Worm (Caenorhabditis elegans) whole organism, L3 larva: Measurements from ENCODE around the gene Y53F4B.27.

Experiments
- aly-2 ChIP-seq: fragments of 150-350 bp; optimal IDR thresholded peaks from 2 replicates; lab custom pipeline; 2014; ENCODE audit warnings: missing biosample characterization, missing genetic modification characterization
- ama-1 ChIP-seq: fragments of 150-350 bp; optimal IDR thresholded peaks from 2 replicates; lab custom pipeline; 2018
- ceh-16 ChIP-seq: sonication (generic microtip); optimal IDR thresholded peaks from 2 replicates; lab custom pipeline; 2017; ENCODE audit warnings: missing biosample characterization, missing genetic modification characterization
- ceh-28 ChIP-seq: fragments of 150-350 bp; optimal IDR thresholded peaks from 2 replicates; lab custom pipeline; 2014; ENCODE audit warnings: missing biosample characterization, missing genetic modification reagents, missing genetic modification characterization
- ceh-9 ChIP-seq: sonication (generic microtip); optimal IDR thresholded peaks from 2 replicates; lab custom pipeline; 2018; ENCODE audit warnings: missing biosample characterization, missing genetic modification characterization
- daf-12 ChIP-seq: fragments of 150-350 bp; optimal IDR thresholded peaks from 2 replicates; lab custom pipeline; 2014; ENCODE audit warnings: missing biosample characterization, missing genetic modification reagents, missing genetic modification characterization
- egl-27 ChIP-seq: sonication (generic microtip); optimal IDR thresholded peaks from 4 replicates; lab custom pipeline; 2017; ENCODE audit warnings: missing biosample characterization, missing genetic modification reagents, missing genetic modification characterization
- elt-1 ChIP-seq: fragments of 150-350 bp; optimal IDR thresholded peaks from 2 replicates; lab custom pipeline; 2014; ENCODE audit warnings: missing biosample characterization, missing genetic modification characterization
- elt-2 ChIP-seq: sonication (generic microtip); optimal IDR thresholded peaks from 2 replicates; lab custom pipeline; 2016; ENCODE audit warnings: missing genetic modification reagents, mild to moderate bottlenecking, missing genetic modification characterization, missing compliant biosample characterization
- eor-1 ChIP-seq, 2 experiments: fragments of 150-350 bp; optimal IDR thresholded peaks; 2 replicates each; lab custom pipeline; 2014 to 2018; ENCODE audit warnings: missing biosample characterization in 2 of 2, missing genetic modification characterization in 2 of 2
- fkh-10 ChIP-seq: sonication (generic microtip); optimal IDR thresholded peaks from 2 replicates; lab custom pipeline; 2017; ENCODE audit warnings: missing biosample characterization, missing genetic modification reagents, missing genetic modification characterization
- fkh-2 ChIP-seq: fragments of 150-350 bp; optimal IDR thresholded peaks from 2 replicates; lab custom pipeline; 2014; ENCODE audit warnings: missing biosample characterization, missing genetic modification reagents, missing genetic modification characterization
- fos-1 ChIP-seq: fragments of 150-350 bp; optimal IDR thresholded peaks from 2 replicates; lab custom pipeline; 2014; ENCODE audit warnings: missing biosample characterization, missing genetic modification characterization
- hmg-11 ChIP-seq: sonication (generic microtip); optimal IDR thresholded peaks from 2 replicates; lab custom pipeline; 2016; ENCODE audit warnings: missing genetic modification characterization, missing compliant biosample characterization
- jun-1 ChIP-seq: fragments of 150-350 bp; optimal IDR thresholded peaks from 2 replicates; lab custom pipeline; 2014; ENCODE audit warnings: missing biosample characterization, missing genetic modification reagents, missing genetic modification characterization
- lin-39 ChIP-seq: fragments of 150-350 bp; optimal IDR thresholded peaks from 2 replicates; lab custom pipeline; 2018; ENCODE audit warnings: missing biosample characterization, missing genetic modification reagents, missing genetic modification characterization
- mdl-1 ChIP-seq: fragments of 150-350 bp; optimal IDR thresholded peaks from 2 replicates; lab custom pipeline; 2014; ENCODE audit warnings: missing biosample characterization, missing genetic modification characterization
- mml-1 ChIP-seq: fragments of 150-350 bp; sonication (generic microtip); optimal IDR thresholded peaks from 3 replicates; lab custom pipeline; 2014; ENCODE audit warnings: missing biosample characterization, missing genetic modification characterization
- nfya-1 ChIP-seq: sonication (generic microtip); optimal IDR thresholded peaks from 2 replicates; lab custom pipeline; 2017; ENCODE audit warnings: missing genetic modification characterization, mild to moderate bottlenecking, missing compliant biosample characterization, antibody characterized with exemption, moderate library complexity; ENCODE audit not compliant: insufficient read depth
- nhr-11 ChIP-seq: fragments of 150-350 bp; optimal IDR thresholded peaks from 2 replicates; lab custom pipeline; 2014; ENCODE audit warnings: missing biosample characterization, missing genetic modification characterization
- nhr-237 ChIP-seq: fragments of 150-350 bp; optimal IDR thresholded peaks from 2 replicates; lab custom pipeline; 2014; ENCODE audit warnings: missing biosample characterization, missing genetic modification characterization
- nhr-25 ChIP-seq: sonication (generic microtip); optimal IDR thresholded peaks from 2 replicates; lab custom pipeline; 2017; ENCODE audit warnings: missing biosample characterization, missing genetic modification characterization
- nhr-76 ChIP-seq: fragments of 150-350 bp; sonication (generic microtip); optimal IDR thresholded peaks from 5 replicates; lab custom pipeline; 2014; ENCODE audit warnings: missing biosample characterization, missing genetic modification characterization
- pha-4 ChIP-seq: fragments of 150-350 bp; optimal IDR thresholded peaks from 2 replicates; lab custom pipeline; 2014; ENCODE audit warnings: missing biosample characterization, missing genetic modification reagents, missing genetic modification characterization
- pqm-1 ChIP-seq: fragments of 150-350 bp; optimal IDR thresholded peaks from 2 replicates; lab custom pipeline; 2017; ENCODE audit warnings: missing biosample characterization, missing genetic modification characterization, inconsistent platforms
- sea-2 ChIP-seq: fragments of 150-350 bp; sonication (generic microtip); optimal IDR thresholded peaks from 4 replicates; lab custom pipeline; 2014; ENCODE audit warnings: missing biosample characterization, missing genetic modification reagents, missing genetic modification characterization
- skn-1 ChIP-seq: fragments of 150-350 bp; optimal IDR thresholded peaks from 2 replicates; lab custom pipeline; 2014; ENCODE audit warnings: missing biosample characterization, missing genetic modification characterization
- snpc-4 ChIP-seq: fragments of 150-350 bp; optimal IDR thresholded peaks from 2 replicates; lab custom pipeline; 2014; ENCODE audit warnings: missing biosample characterization, missing genetic modification characterization
- tbx-2 ChIP-seq: sonication (generic microtip); optimal IDR thresholded peaks from 2 replicates; lab custom pipeline; 2016; ENCODE audit warnings: mild to moderate bottlenecking, missing genetic modification characterization, missing compliant biosample characterization
- unc-39 ChIP-seq: sonication (generic microtip); optimal IDR thresholded peaks from 4 replicates; lab custom pipeline; 2017; ENCODE audit warnings: missing biosample characterization, missing genetic modification characterization
- ztf-11 ChIP-seq: fragments of 150-350 bp; optimal IDR thresholded peaks from 2 replicates; lab custom pipeline; 2014; ENCODE audit warnings: missing biosample characterization, missing genetic modification characterization

Gene Y53F4B.27

ce11 chrII:15189956-15190355 is 44.3 kb downstream of the Y53F4B.27 start:
- TF ChIP-seq mdl-1 (tag; lab: Kevin White, UChicago) = no peak
- TF ChIP-seq elt-1 (tag; lab: Kevin White, UChicago) = no peak
- TF ChIP-seq fkh-2 (tag; lab: Kevin White, UChicago) = no peak
- TF ChIP-seq ceh-16 (tag; lab: Kevin White, UChicago) = no peak
- TF ChIP-seq ama-1 (lab: Kevin White, UChicago) = no peak
- no peak for TF ChIP-seq fos-1 (tag; lab: Kevin White, UChicago)
- TF ChIP-seq sea-2 (GFP tag; lab: Kevin White, UChicago) = no peak
- TF ChIP-seq nhr-25 (tag; lab: Kevin White, UChicago) = no peak
- no peak for TF ChIP-seq ceh-28 (tag; lab: Kevin White, UChicago)
- TF ChIP-seq nfya-1 (tag; lab: Kevin White, UChicago) = peak; percentile 43
- TF ChIP-seq pha-4 (tag; lab: Kevin White, UChicago) = peak; percentile 55
- TF ChIP-seq lin-39 (tag; lab: Kevin White, UChicago) = peak; percentile 65
- TF ChIP-seq fkh-10 (GFP tag; lab: Kevin White, UChicago) = peak; percentile 11
- TF ChIP-seq tbx-2 (tag; lab: Kevin White, UChicago) = no peak
- TF ChIP-seq skn-1 (tag; lab: Kevin White, UChicago) = peak; percentile 52
- TF ChIP-seq nhr-237 (tag; lab: Kevin White, UChicago) = no peak
- TF ChIP-seq aly-2 (tag; lab: Kevin White, UChicago) = no peak
- no peak for TF ChIP-seq egl-27 (tag; lab: Kevin White, UChicago)
- peak; percentile 72 for TF ChIP-seq hmg-11 (tag; lab: Kevin White, UChicago)
- TF ChIP-seq snpc-4 (tag; lab: Kevin White, UChicago) = no peak
- TF ChIP-seq, all 47 proteins: peak for 6

DNA sequence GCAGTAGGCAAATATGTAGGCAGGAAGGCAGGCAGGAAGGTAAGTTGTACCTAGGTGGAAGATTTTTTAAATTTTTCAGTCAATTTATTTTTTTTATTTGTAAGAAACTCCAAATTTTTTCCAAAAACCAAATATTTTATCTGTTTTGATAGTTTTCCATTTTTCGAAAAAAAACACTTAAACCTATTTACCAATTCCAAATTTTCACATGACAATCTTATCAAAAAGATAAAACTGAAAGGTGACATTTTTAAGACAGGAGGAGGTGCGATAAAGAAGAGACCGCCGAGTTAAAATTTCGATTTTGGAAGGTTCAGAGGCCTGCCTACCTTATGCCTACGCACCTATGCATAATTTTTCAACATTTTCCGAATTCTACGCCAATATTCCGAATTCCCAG is 45.3 kb downstream of the Y53F4B.27 start:
- TF ChIP-seq ama-1 (lab: Kevin White, UChicago) = no peak
- TF ChIP-seq jun-1 (tag; lab: Kevin White, UChicago) = no peak
- TF ChIP-seq elt-2 (tag; lab: Kevin White, UChicago) = peak; percentile 68
- TF ChIP-seq pha-4 (tag; lab: Kevin White, UChicago) = peak; percentile 35

DNA sequence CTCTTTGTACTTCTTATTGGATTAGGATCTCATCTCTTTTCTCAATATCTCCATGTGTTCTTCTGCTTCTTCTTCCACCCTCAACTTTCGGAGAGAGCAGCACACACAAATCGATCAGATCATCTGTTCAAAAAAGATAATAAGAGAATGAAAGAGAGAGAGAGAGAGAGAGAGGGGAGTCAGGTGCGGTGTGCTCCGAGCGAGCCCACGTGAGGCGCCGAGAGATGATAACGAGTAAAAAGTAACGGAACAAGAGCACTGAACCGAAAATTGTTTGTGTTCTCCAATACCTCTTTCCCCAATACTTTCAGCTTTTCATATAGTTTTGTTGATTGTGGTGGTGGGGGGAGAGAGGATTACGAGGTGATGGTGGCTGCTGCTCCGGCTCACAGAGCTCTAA is 48.3 kb downstream of the Y53F4B.27 start:
- TF ChIP-seq ztf-11 (tag; lab: Kevin White, UChicago) = no peak
- TF ChIP-seq pqm-1 (tag; lab: Kevin White, UChicago) = peak; percentile 48
- TF ChIP-seq lin-39 (tag; lab: Kevin White, UChicago) = peak; percentile 37
- TF ChIP-seq elt-2 (tag; lab: Kevin White, UChicago) = peak; percentile 81
- peak; percentile 49 for TF ChIP-seq ceh-28 (tag; lab: Kevin White, UChicago)
- TF ChIP-seq nfya-1 (tag; lab: Kevin White, UChicago) = peak; percentile 34
- no peak for TF ChIP-seq eor-1 (tag; optimal IDR thresholded peaks at IDR 0.05; lab: Kevin White, UChicago)
- peak; percentile 51 for TF ChIP-seq jun-1 (tag; lab: Kevin White, UChicago)
- no peak for TF ChIP-seq tbx-2 (tag; lab: Kevin White, UChicago)
- TF ChIP-seq nhr-11 (tag; lab: Kevin White, UChicago) = no peak
- peak; percentile 69 for TF ChIP-seq pha-4 (tag; lab: Kevin White, UChicago)
- TF ChIP-seq snpc-4 (tag; lab: Kevin White, UChicago) = peak; percentile 21
- peak; percentile 7 for TF ChIP-seq mdl-1 (tag; lab: Kevin White, UChicago)

DNA sequence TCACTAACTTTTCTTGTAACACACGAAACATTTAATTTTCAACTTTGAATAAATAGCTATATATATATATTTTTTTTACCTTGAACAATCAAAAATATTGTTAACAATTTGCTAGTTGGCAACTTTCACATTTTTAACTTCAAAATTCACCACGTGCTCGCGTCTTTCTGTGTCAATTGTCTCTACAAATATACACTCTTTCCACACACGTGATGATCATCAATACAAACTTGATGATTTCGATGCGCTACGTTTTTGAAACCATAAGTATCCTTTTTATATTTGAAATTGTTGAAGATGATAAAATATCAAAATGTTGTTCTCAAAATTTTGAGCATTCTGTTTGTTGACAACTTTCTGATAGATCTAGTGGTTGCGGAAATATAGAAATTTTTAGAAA is 49.7 kb downstream of the Y53F4B.27 start:
- TF ChIP-seq elt-2 (tag; lab: Kevin White, UChicago) = peak; percentile 9
- no peak for TF ChIP-seq eor-1 (tag; optimal IDR thresholded peaks at IDR 0.05; lab: Kevin White, UChicago)
- TF ChIP-seq pha-4 (tag; lab: Kevin White, UChicago) = peak; percentile 31

ce11 chrII:15196433-15196832 is 50.7 kb downstream of the Y53F4B.27 start, which contains the start of gene spsb-1:
Gene spsb-1, plus strand, starts transcription at chrII:15196733.
- TF ChIP-seq egl-27 (tag; lab: Kevin White, UChicago) (no peak), sea-2 (GFP tag; lab: Kevin White, UChicago) (no peak)

DNA sequence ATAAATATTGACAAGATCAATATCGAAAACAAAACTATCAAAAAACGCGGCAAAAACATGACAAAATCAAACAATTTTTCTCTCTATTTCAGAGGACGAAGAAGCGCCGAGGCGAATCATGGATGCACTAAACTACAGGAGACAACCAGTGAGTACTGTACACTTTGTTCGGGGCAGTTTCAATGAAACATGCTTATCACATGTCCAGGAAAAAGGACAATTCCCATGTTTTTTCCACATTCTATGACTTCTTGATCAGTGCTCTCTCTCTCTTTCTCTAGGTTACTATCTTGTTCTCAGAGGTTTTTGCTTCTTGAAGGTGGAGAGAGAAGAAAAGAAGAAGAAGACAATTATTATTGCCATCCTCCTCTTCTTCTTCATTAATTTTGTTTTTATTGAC is 51.8 kb downstream of the Y53F4B.27 start:
- no peak for TF ChIP-seq ztf-11 (tag; lab: Kevin White, UChicago)
- TF ChIP-seq ama-1 (lab: Kevin White, UChicago) = peak; percentile 10
- no peak for TF ChIP-seq nhr-76 (tag; lab: Kevin White, UChicago)
- TF ChIP-seq nhr-237 (tag; lab: Kevin White, UChicago) = no peak
- no peak for TF ChIP-seq unc-39 (tag; lab: Kevin White, UChicago)
- no peak for TF ChIP-seq mml-1
- no peak for TF ChIP-seq eor-1 (tag; optimal IDR thresholded peaks at IDR 0.05; lab: Kevin White, UChicago)
- no peak for TF ChIP-seq nfya-1 (tag; lab: Kevin White, UChicago)
- peak; percentile 64 for TF ChIP-seq pqm-1 (tag; lab: Kevin White, UChicago)
- no peak for TF ChIP-seq lin-39 (tag; lab: Kevin White, UChicago)
- TF ChIP-seq elt-2 (tag; lab: Kevin White, UChicago) = peak; percentile 61
- TF ChIP-seq pha-4 (tag; lab: Kevin White, UChicago) = peak; percentile 3
- no peak for TF ChIP-seq fkh-10 (GFP tag; lab: Kevin White, UChicago)
- TF ChIP-seq daf-12 (tag; lab: Kevin White, UChicago) = no peak
- TF ChIP-seq ceh-9 = no peak
